Fruit fly (Drosophila melanogaster) whole organism, pupa: Measurements from ENCODE around the gene Dysb.

Experiments
- CG10348 ChIP-seq: fragments of 200-800 bp; sonication (Bioruptor generic); IDR thresholded peaks from 2 replicates; pipeline ENCODE4 v1.3.6; 2022; ENCODE audit warnings: missing biosample characterization, missing genetic modification characterization
- CG12605 ChIP-seq: fragments of 200-800 bp; sonication (Bioruptor generic); IDR thresholded peaks from 2 replicates; pipeline ENCODE4 v1.3.6; 2022; ENCODE audit warnings: missing biosample characterization, missing genetic modification characterization
- CG13204 ChIP-seq: fragments of 200-800 bp; sonication (Bioruptor generic); optimal IDR thresholded peaks from 2 replicates; lab custom pipeline; 2018; ENCODE audit warnings: missing biosample characterization, mild to moderate bottlenecking, missing genetic modification characterization, moderate library complexity
- CG14655 ChIP-seq: fragments of 200-800 bp; sonication (Bioruptor generic); optimal IDR thresholded peaks from 3 replicates; lab custom pipeline; 2017; ENCODE audit warnings: mild to moderate bottlenecking, missing biosample characterization, missing genetic modification reagents, missing genetic modification characterization
- CG15710 ChIP-seq: fragments of 200-800 bp; sonication (Bioruptor generic); optimal IDR thresholded peaks from 2 replicates; lab custom pipeline; 2018; ENCODE audit warnings: missing biosample characterization, mild to moderate bottlenecking, missing genetic modification characterization, moderate library complexity
- CG17806 ChIP-seq: fragments of 200-800 bp; sonication (Bioruptor generic); optimal IDR thresholded peaks from 2 replicates; lab custom pipeline; 2018; ENCODE audit warnings: missing biosample characterization, mild to moderate bottlenecking, missing genetic modification characterization, moderate library complexity
- CG32121 ChIP-seq: fragments of 200-800 bp; sonication (Bioruptor generic); IDR thresholded peaks from 2 replicates; pipeline ENCODE4 v1.3.6; 2022; ENCODE audit warnings: missing biosample characterization, missing genetic modification characterization
- CG34367 ChIP-seq: fragments of 200-800 bp; sonication (Bioruptor generic); optimal IDR thresholded peaks from 2 replicates; lab custom pipeline; 2018; ENCODE audit warnings: missing biosample characterization, mild to moderate bottlenecking, missing genetic modification characterization
- CG4496 ChIP-seq: fragments of 200-800 bp; sonication (Bioruptor generic); IDR thresholded peaks from 3 replicates; pipeline ENCODE4 v1.3.6; 2022; ENCODE audit warnings: missing biosample characterization, missing genetic modification characterization
- CG8159 ChIP-seq: fragments of 200-800 bp; sonication (Bioruptor generic); optimal IDR thresholded peaks from 3 replicates; lab custom pipeline; 2018; ENCODE audit warnings: missing biosample characterization, mild to moderate bottlenecking, missing genetic modification characterization, moderate library complexity
- CG8301 ChIP-seq: fragments of 200-800 bp; sonication (Bioruptor generic); optimal IDR thresholded peaks from 2 replicates; lab custom pipeline; 2018; ENCODE audit warnings: missing biosample characterization, mild to moderate bottlenecking, missing genetic modification characterization
- CG9948 ChIP-seq: fragments of 200-800 bp; sonication (Bioruptor generic); optimal IDR thresholded peaks from 2 replicates; lab custom pipeline; 2018; ENCODE audit warnings: missing biosample characterization, mild to moderate bottlenecking, missing genetic modification characterization, moderate library complexity
- D1 ChIP-seq: fragments of 200-800 bp; sonication (Bioruptor generic); optimal IDR thresholded peaks from 2 replicates; lab custom pipeline; 2018; ENCODE audit warnings: missing biosample characterization, mild to moderate bottlenecking, missing genetic modification characterization, moderate library complexity
- EcR ChIP-seq: fragments of 200-800 bp; sonication (Bioruptor generic); optimal IDR thresholded peaks from 3 replicates; lab custom pipeline; 2019; ENCODE audit warnings: missing biosample characterization, missing genetic modification characterization, mild to moderate bottlenecking, moderate library complexity, missing genetic modification reagents
- Ets98B ChIP-seq: fragments of 200-800 bp; sonication (Bioruptor generic); IDR thresholded peaks from 2 replicates; pipeline ENCODE4 v1.3.6; 2022; ENCODE audit warnings: missing biosample characterization, missing genetic modification characterization
- Pif1A ChIP-seq: fragments of 200-800 bp; sonication (Bioruptor generic); optimal IDR thresholded peaks from 3 replicates; lab custom pipeline; 2016; ENCODE audit warnings: missing biosample characterization, missing genetic modification characterization
- Pif1B ChIP-seq: fragments of 200-800 bp; sonication (Bioruptor generic); optimal IDR thresholded peaks from 3 replicates; lab custom pipeline; 2016; ENCODE audit warnings: missing biosample characterization, missing genetic modification characterization
- Snoo ChIP-seq: fragments of 200-800 bp; sonication (Bioruptor generic); optimal IDR thresholded peaks from 3 replicates; lab custom pipeline; 2017; ENCODE audit warnings: missing biosample characterization, mild to moderate bottlenecking, missing genetic modification characterization, inconsistent platforms
- fd96Ca ChIP-seq: fragments of 200-800 bp; sonication (Bioruptor generic); IDR thresholded peaks from 3 replicates; pipeline ENCODE4 v1.3.6; 2022; ENCODE audit warnings: missing biosample characterization, missing genetic modification characterization
- gl ChIP-seq: fragments of 200-800 bp; sonication (Bioruptor generic); optimal IDR thresholded peaks from 2 replicates; lab custom pipeline; 2018; ENCODE audit warnings: missing biosample characterization, mild to moderate bottlenecking, missing genetic modification characterization
- rn ChIP-seq: fragments of 200-800 bp; sonication (Bioruptor generic); IDR thresholded peaks from 2 replicates; pipeline ENCODE4 v1.3.6; 2022; ENCODE audit warnings: missing biosample characterization, missing genetic modification characterization

Gene Dysb

dm6 chr3L:18828318-18828717 lies 39.3 kb upstream of the Dysb start:
- TF ChIP-seq CG12605 (GFP tag; lab: Robert Waterston, UW) (peak; percentile 72; the same call in 1 of the 2 replicates), CG14655 (GFP tag; lab: Kevin White, UChicago) (no peak), CG15710 (tag; lab: Kevin White, UChicago) (no peak), Ets98B (GFP tag; lab: Robert Waterston, UW) (no peak), Snoo (tag; lab: Kevin White, UChicago) (no peak), CG10348 (GFP tag; lab: Robert Waterston, UW) (no peak), gl (tag; lab: Kevin White, UChicago) (no peak), D1 (tag; lab: Kevin White, UChicago) (peak; percentile 83)

DNA sequence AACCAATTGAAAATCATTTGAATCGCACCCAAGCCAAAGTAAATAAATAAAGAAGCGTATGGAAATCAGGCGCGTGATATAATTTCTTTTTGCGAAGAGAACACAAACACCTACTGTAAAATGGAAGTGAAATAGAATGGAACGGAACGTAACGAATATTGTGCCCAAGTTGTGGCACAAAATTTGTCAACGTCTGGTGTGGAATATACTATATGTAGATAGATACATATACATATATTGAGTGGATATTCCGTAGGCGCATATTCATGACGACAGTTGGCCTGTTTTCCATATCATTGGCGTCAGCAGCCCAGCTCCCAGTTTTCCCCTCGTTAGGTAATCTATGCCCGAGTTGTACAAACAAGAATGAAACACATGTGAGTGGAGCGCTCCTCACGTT lies 35.4 kb upstream of the Dysb start:
- no peak for TF ChIP-seq CG14655 (GFP tag; lab: Kevin White, UChicago)
- TF ChIP-seq CG13204 (GFP tag; lab: Kevin White, UChicago) = no peak
- no peak for TF ChIP-seq Pif1B (GFP tag; lab: Kevin White, UChicago)
- TF ChIP-seq CG10348 (GFP tag; lab: Robert Waterston, UW) = no peak
- TF ChIP-seq rn (GFP tag; lab: Robert Waterston, UW) = no peak
- no peak for TF ChIP-seq gl (tag; lab: Kevin White, UChicago)
- no peak for TF ChIP-seq EcR (GFP tag; lab: Kevin White, UChicago)
- no peak for TF ChIP-seq fd96Ca (GFP tag; lab: Robert Waterston, UW)
- TF ChIP-seq CG32121 (GFP tag; lab: Robert Waterston, UW) = no peak
- TF ChIP-seq Ets98B (GFP tag; lab: Robert Waterston, UW) = no peak
- TF ChIP-seq CG15710 (tag; lab: Kevin White, UChicago) = no peak
- TF ChIP-seq D1 (tag; lab: Kevin White, UChicago) = no peak
- no peak for TF ChIP-seq Snoo (tag; lab: Kevin White, UChicago)
- no peak for TF ChIP-seq CG12605 (GFP tag; lab: Robert Waterston, UW)
- TF ChIP-seq CG8301 (tag; lab: Kevin White, UChicago) = no peak
- no peak for TF ChIP-seq CG9948 (tag; lab: Kevin White, UChicago)
- no peak for TF ChIP-seq CG4496 (GFP tag; lab: Robert Waterston, UW)
- no peak for TF ChIP-seq Pif1A

DNA sequence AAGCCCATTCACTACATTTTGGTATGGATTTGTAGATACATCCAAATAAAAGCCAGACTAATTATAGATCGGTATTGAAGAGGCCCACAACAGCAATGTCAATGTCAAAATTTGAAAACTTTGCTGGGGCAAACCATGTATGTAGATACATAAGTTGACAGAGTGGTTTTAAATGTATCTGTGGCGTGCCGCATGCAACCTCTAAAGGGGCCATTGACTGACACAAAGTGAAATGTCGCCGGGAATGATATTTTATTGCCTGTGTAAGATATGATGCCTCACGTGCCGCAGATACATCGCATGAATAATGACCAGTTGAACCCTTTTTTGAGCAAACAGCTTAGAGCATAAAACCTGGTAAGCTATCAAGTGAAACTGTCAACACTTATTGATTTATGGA lies 34.9 kb upstream of the Dysb start:
- TF ChIP-seq CG10348 (GFP tag; lab: Robert Waterston, UW) (no peak), CG14655 (GFP tag; lab: Kevin White, UChicago) (no peak), CG8159 (tag; lab: Kevin White, UChicago) (no peak), Pif1B (GFP tag; lab: Kevin White, UChicago) (no peak), D1 (tag; lab: Kevin White, UChicago) (no peak), CG13204 (GFP tag; lab: Kevin White, UChicago) (no peak), EcR (GFP tag; lab: Kevin White, UChicago) (peak; percentile 22)

- TF ChIP-seq CG8159 (tag; lab: Kevin White, UChicago) (no peak), Snoo (tag; lab: Kevin White, UChicago) (no peak), CG8301 (tag; lab: Kevin White, UChicago) (no peak), CG4496 (GFP tag; lab: Robert Waterston, UW) (no peak), CG17806 (tag; lab: Kevin White, UChicago) (no peak), Ets98B (GFP tag; lab: Robert Waterston, UW) (no peak), CG14655 (GFP tag; lab: Kevin White, UChicago) (no peak), CG15710 (tag; lab: Kevin White, UChicago) (no peak), CG32121 (GFP tag; lab: Robert Waterston, UW) (no peak), fd96Ca (GFP tag; lab: Robert Waterston, UW) (no peak)
These were observed 34.3 kb upstream of the Dysb start for dm6 chr3L:18833234-18833633.

DNA sequence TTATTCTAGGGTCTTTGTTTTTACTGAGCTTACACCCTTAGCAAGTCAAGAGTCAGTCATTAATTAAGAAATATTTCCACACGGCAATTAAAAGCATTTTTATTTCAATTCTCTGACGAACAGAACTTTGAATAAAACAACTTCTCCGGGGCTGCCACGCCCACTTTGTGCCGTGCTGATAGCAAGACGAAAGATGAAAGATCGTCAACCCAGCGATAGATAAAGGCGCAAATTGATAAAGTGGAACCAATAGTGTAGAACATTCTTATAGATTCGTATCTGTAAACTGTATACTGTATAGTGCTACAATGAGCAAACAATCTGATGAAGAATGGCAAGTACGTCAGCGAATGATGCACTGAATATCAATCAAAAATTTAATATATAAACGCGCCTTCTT lies 32.6 kb upstream of the Dysb start:
- TF ChIP-seq Pif1A = no peak
- peak; percentile 65 for TF ChIP-seq EcR (GFP tag; lab: Kevin White, UChicago)

DNA sequence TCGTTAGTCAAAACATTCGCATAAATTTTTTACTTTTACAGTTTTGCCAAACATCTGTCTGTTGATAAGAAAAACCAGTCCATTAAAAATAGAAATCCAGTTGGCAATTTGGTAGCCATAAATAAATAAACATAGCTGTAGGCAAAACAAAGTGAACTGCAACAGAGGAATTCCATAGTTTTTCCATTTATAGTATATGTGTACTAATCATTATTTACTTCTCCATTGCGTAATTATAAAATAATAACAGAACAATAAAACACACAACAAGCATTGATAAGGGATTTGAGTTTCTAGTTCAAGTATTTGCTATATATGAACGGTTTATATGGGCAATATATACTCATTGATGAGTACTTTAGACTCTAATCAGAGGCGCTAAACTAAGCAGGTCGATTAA lies 30.9 kb upstream of the Dysb start:
- TF ChIP-seq CG34367 (tag; lab: Kevin White, UChicago) (no peak), CG32121 (GFP tag; lab: Robert Waterston, UW) (no peak), D1 (tag; lab: Kevin White, UChicago) (no peak), CG10348 (GFP tag; lab: Robert Waterston, UW) (no peak), CG8159 (tag; lab: Kevin White, UChicago) (no peak), Snoo (tag; lab: Kevin White, UChicago) (no peak), gl (tag; lab: Kevin White, UChicago) (no peak), Pif1A (no peak), fd96Ca (GFP tag; lab: Robert Waterston, UW) (no peak), CG9948 (tag; lab: Kevin White, UChicago) (no peak), Ets98B (GFP tag; lab: Robert Waterston, UW) (no peak), rn (GFP tag; lab: Robert Waterston, UW) (no peak), CG15710 (tag; lab: Kevin White, UChicago) (no peak), CG14655 (GFP tag; lab: Kevin White, UChicago) (no peak), CG8301 (tag; lab: Kevin White, UChicago) (no peak), CG13204 (GFP tag; lab: Kevin White, UChicago) (no peak)
